Fruit fly (Drosophila melanogaster) whole organism, prepupa: ENCODE results near the gene drongo.

Source experiments
- CG10631 ChIP-seq: fragments of 200-800 bp; sonication (Bioruptor generic); optimal IDR thresholded peaks from 2 replicates; lab custom pipeline; 2016; ENCODE audit warnings: missing biosample characterization, missing genetic modification characterization
- CG10669 ChIP-seq: fragments of 200-800 bp; sonication (Bioruptor generic); optimal IDR thresholded peaks from 3 replicates; lab custom pipeline; 2018; ENCODE audit warnings: missing biosample characterization, mild to moderate bottlenecking, missing genetic modification characterization, moderate library complexity
- CG11294 ChIP-seq: fragments of 200-800 bp; sonication (Bioruptor generic); IDR thresholded peaks from 2 replicates; pipeline ENCODE4 v1.3.6; 2022; ENCODE audit warnings: missing biosample characterization, missing genetic modification characterization
- CG11762 ChIP-seq: fragments of 200-800 bp; sonication (Bioruptor generic); optimal IDR thresholded peaks from 3 replicates; lab custom pipeline; 2016; ENCODE audit warnings: missing biosample characterization, missing genetic modification characterization; ENCODE audit not compliant: insufficient read depth
- CG11902 ChIP-seq: fragments of 200-800 bp; sonication (Bioruptor generic); optimal IDR thresholded peaks from 3 replicates; lab custom pipeline; 2016; ENCODE audit warnings: missing biosample characterization, missing genetic modification characterization
- CG15336 ChIP-seq: fragments of 200-800 bp; sonication (Bioruptor generic); IDR thresholded peaks from 2 replicates; pipeline ENCODE4 v1.3.6; 2022; ENCODE audit warnings: missing biosample characterization, missing genetic modification characterization
- CG1621 ChIP-seq: fragments of 200-800 bp; sonication (Bioruptor generic); optimal IDR thresholded peaks from 3 replicates; lab custom pipeline; 2018; ENCODE audit warnings: missing biosample characterization, mild to moderate bottlenecking, missing genetic modification characterization
- CG16779 ChIP-seq: fragments of 200-800 bp; sonication (Bioruptor generic); optimal IDR thresholded peaks from 3 replicates; lab custom pipeline; 2017; ENCODE audit warnings: missing biosample characterization, mild to moderate bottlenecking, missing genetic modification characterization
- CG34406 ChIP-seq: fragments of 200-800 bp; sonication (Bioruptor generic); optimal IDR thresholded peaks from 3 replicates; lab custom pipeline; 2016; ENCODE audit warnings: missing biosample characterization, missing genetic modification characterization
- CG6163 ChIP-seq: fragments of 200-800 bp; sonication (Bioruptor generic); IDR thresholded peaks from 3 replicates; pipeline ENCODE4 v1.3.6; 2022; ENCODE audit warnings: missing biosample characterization, missing genetic modification characterization
- CG6276 ChIP-seq: fragments of 200-800 bp; sonication (Bioruptor generic); optimal IDR thresholded peaks from 2 replicates; lab custom pipeline; 2017; ENCODE audit warnings: missing biosample characterization, mild to moderate bottlenecking, missing genetic modification characterization
- CG6808 ChIP-seq: fragments of 200-800 bp; sonication (Bioruptor generic); optimal IDR thresholded peaks from 3 replicates; lab custom pipeline; 2017; ENCODE audit warnings: missing biosample characterization, missing genetic modification characterization, mild to moderate bottlenecking, moderate library complexity, missing genetic modification reagents
- CG6854 ChIP-seq: fragments of 200-800 bp; sonication (Bioruptor generic); optimal IDR thresholded peaks from 2 replicates; lab custom pipeline; 2017; ENCODE audit warnings: missing biosample characterization, mild to moderate bottlenecking, missing genetic modification characterization
- CG7368 ChIP-seq: fragments of 200-800 bp; sonication (Bioruptor generic); optimal IDR thresholded peaks from 3 replicates; lab custom pipeline; 2016; ENCODE audit warnings: missing biosample characterization, missing genetic modification characterization
- CG8319 ChIP-seq: fragments of 200-800 bp; sonication (Bioruptor generic); optimal IDR thresholded peaks from 3 replicates; lab custom pipeline; 2016; ENCODE audit warnings: missing biosample characterization, missing genetic modification characterization
- CG8632 ChIP-seq: fragments of 200-800 bp; sonication (Bioruptor generic); optimal IDR thresholded peaks from 3 replicates; lab custom pipeline; 2016; ENCODE audit warnings: missing biosample characterization, missing genetic modification characterization
- CG9139 ChIP-seq: fragments of 200-800 bp; sonication (Bioruptor generic); optimal IDR thresholded peaks from 3 replicates; lab custom pipeline; 2017; ENCODE audit warnings: missing biosample characterization, mild to moderate bottlenecking, missing genetic modification characterization
- Eip75B ChIP-seq: fragments of 200-800 bp; sonication (Bioruptor generic); optimal IDR thresholded peaks from 3 replicates; lab custom pipeline; 2016; ENCODE audit warnings: missing biosample characterization, missing genetic modification characterization
- Eip93F ChIP-seq: fragments of 200-800 bp; sonication (Bioruptor generic); optimal IDR thresholded peaks from 2 replicates; lab custom pipeline; 2016; ENCODE audit warnings: missing biosample characterization, mild to moderate bottlenecking, missing genetic modification characterization
- Ets21C ChIP-seq: fragments of 200-800 bp; sonication (Bioruptor generic); optimal IDR thresholded peaks from 3 replicates; lab custom pipeline; 2016; ENCODE audit warnings: missing biosample characterization, missing genetic modification characterization
- Ets96B ChIP-seq: fragments of 200-800 bp; optimal IDR thresholded peaks from 2 replicates; lab custom pipeline; 2019; ENCODE audit warnings: missing biosample characterization, mild to moderate bottlenecking, missing genetic modification characterization, moderate library complexity
- Hr39 ChIP-seq: fragments of 200-800 bp; sonication (Bioruptor generic); optimal IDR thresholded peaks from 2 replicates; lab custom pipeline; 2016; ENCODE audit warnings: missing biosample characterization, missing genetic modification characterization
- Hr4 ChIP-seq: fragments of 200-800 bp; sonication (Bioruptor generic); optimal IDR thresholded peaks from 3 replicates; lab custom pipeline; 2016; ENCODE audit warnings: missing biosample characterization, missing genetic modification characterization
- Lpt ChIP-seq: fragments of 200-800 bp; sonication (Bioruptor generic); optimal IDR thresholded peaks from 3 replicates; lab custom pipeline; 2016; ENCODE audit warnings: missing biosample characterization, missing genetic modification characterization
- Met ChIP-seq: fragments of 200-800 bp; sonication (Bioruptor generic); optimal IDR thresholded peaks from 3 replicates; lab custom pipeline; 2016; ENCODE audit warnings: missing biosample characterization, missing genetic modification characterization
- OdsH ChIP-seq: fragments of 200-800 bp; sonication (Bioruptor generic); optimal IDR thresholded peaks from 3 replicates; lab custom pipeline; 2016; ENCODE audit warnings: missing biosample characterization, missing genetic modification characterization
- Smox ChIP-seq: fragments of 200-800 bp; sonication (Bioruptor generic); optimal IDR thresholded peaks from 3 replicates; lab custom pipeline; 2016; ENCODE audit warnings: missing biosample characterization, missing genetic modification characterization
- Sox102F ChIP-seq: fragments of 200-800 bp; sonication (Bioruptor generic); optimal IDR thresholded peaks from 2 replicates; lab custom pipeline; 2016; ENCODE audit warnings: missing biosample characterization, mild to moderate bottlenecking, missing genetic modification characterization
- Sox14 ChIP-seq: fragments of 200-800 bp; sonication (Bioruptor generic); optimal IDR thresholded peaks from 3 replicates; lab custom pipeline; 2016; ENCODE audit warnings: missing biosample characterization, missing genetic modification characterization
- Sox15 ChIP-seq: fragments of 200-800 bp; sonication (Bioruptor generic); optimal IDR thresholded peaks from 3 replicates; lab custom pipeline; 2016; ENCODE audit warnings: missing biosample characterization, missing genetic modification characterization
- acj6 ChIP-seq: fragments of 200-800 bp; sonication (Bioruptor generic); optimal IDR thresholded peaks from 3 replicates; lab custom pipeline; 2016; ENCODE audit warnings: missing biosample characterization, missing genetic modification characterization
- cyc ChIP-seq: fragments of 200-800 bp; sonication (Bioruptor generic); optimal IDR thresholded peaks from 3 replicates; lab custom pipeline; 2016; ENCODE audit warnings: missing biosample characterization, missing genetic modification characterization
- dsx ChIP-seq: fragments of 200-800 bp; optimal IDR thresholded peaks from 3 replicates; lab custom pipeline; 2019; ENCODE audit warnings: missing biosample characterization, mild to moderate bottlenecking, missing genetic modification characterization, moderate library complexity; ENCODE audit not compliant: poor library complexity, severe bottlenecking
- eg ChIP-seq: fragments of 200-800 bp; sonication (Bioruptor generic); IDR thresholded peaks from 3 replicates; pipeline ENCODE4 v1.3.6; 2022; ENCODE audit warnings: missing biosample characterization, missing genetic modification characterization
- esn ChIP-seq: fragments of 200-800 bp; sonication (Bioruptor generic); optimal IDR thresholded peaks from 2 replicates; lab custom pipeline; 2016; ENCODE audit warnings: missing biosample characterization, mild to moderate bottlenecking, missing genetic modification characterization, moderate library complexity
- fd85E ChIP-seq: fragments of 200-800 bp; sonication (Bioruptor generic); optimal IDR thresholded peaks from 3 replicates; lab custom pipeline; 2016; ENCODE audit warnings: missing biosample characterization, missing genetic modification characterization
- lz ChIP-seq: fragments of 200-800 bp; sonication (Bioruptor generic); optimal IDR thresholded peaks from 3 replicates; lab custom pipeline; 2016; ENCODE audit warnings: missing biosample characterization, missing genetic modification characterization
- net ChIP-seq: fragments of 200-800 bp; sonication (Bioruptor generic); optimal IDR thresholded peaks from 3 replicates; lab custom pipeline; 2016; ENCODE audit warnings: missing biosample characterization, missing genetic modification characterization
- svp ChIP-seq: fragments of 200-800 bp; sonication (Bioruptor generic); peaks from one replicate; lab custom pipeline; 2016; ENCODE audit warnings: missing biosample characterization, missing genetic modification characterization
- topi ChIP-seq: fragments of 200-800 bp; sonication (Bioruptor generic); optimal IDR thresholded peaks from 3 replicates; lab custom pipeline; 2016; ENCODE audit warnings: missing biosample characterization, missing genetic modification characterization
- vri ChIP-seq: fragments of 200-800 bp; sonication (Bioruptor generic); optimal IDR thresholded peaks from 3 replicates; lab custom pipeline; 2016; ENCODE audit warnings: missing biosample characterization, mild to moderate bottlenecking, missing genetic modification characterization

Gene drongo

DNA sequence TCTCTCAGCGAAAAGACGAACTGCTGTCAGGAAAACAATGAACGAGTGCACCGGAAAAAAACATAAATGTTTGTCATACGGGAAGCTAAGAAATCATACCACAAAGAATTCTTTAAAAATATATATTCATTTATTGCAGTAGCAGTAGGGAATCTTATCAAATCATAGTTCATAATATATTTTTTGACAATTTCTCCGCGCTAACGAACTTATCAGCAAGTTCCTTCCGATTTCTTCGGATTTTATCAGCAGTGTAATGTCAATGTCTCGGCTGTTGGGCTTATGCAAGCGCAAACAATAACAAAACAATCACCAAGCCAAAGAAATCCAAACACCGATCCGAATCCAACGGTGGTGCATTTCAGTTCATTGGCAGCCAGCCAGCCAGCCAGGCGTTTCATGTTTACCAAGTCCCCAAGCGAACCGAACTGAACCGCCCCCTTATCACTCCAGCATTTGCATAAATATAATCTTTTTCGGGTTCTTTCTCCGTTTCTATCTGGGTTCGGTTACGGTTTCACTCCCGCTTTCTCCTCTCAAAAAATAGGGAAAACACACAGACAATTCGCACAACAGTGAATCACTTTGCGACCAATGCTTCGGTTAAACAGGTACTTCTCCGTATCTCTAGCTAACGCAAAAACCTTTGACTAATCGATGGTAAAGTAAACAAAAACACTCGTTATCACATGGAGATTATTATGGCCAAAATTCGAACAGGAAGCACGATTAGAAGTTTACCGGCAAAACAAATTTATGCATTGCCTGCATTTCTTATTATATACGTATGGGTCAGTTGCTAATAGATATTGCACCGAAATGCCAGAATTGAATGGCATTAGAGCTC, 23.1 kb downstream of the drongo start (continued):
- TF ChIP-seq lz (GFP tag; lab: Kevin White, UChicago), result peak; percentile 14
- TF ChIP-seq CG6163 (GFP tag; lab: Robert Waterston, UW), result no peak
- no peak for TF ChIP-seq CG9139
- TF ChIP-seq Hr39 (GFP tag; lab: Kevin White, UChicago), result no peak
- no peak for TF ChIP-seq Sox15 (GFP tag; lab: Kevin White, UChicago)
- TF ChIP-seq CG11762 (GFP tag; lab: Kevin White, UChicago), result no peak
- TF ChIP-seq Smox, result no peak
- TF ChIP-seq CG15336 (GFP tag; lab: Robert Waterston, UW), result peak; percentile 60
- no peak for TF ChIP-seq CG16779 (tag; lab: Kevin White, UChicago)
- TF ChIP-seq Sox14, result peak; percentile 55
- peak; percentile 9 for TF ChIP-seq net (GFP tag; lab: Kevin White, UChicago)
- peak; percentile 24 for TF ChIP-seq Ets21C
- no peak for TF ChIP-seq CG7368 (GFP tag; lab: Kevin White, UChicago)
- no peak for TF ChIP-seq CG10669 (GFP tag; lab: Kevin White, UChicago)
- no peak for TF ChIP-seq topi
- no peak for TF ChIP-seq fd85E (GFP tag; lab: Kevin White, UChicago)
- no peak for TF ChIP-seq CG10631
- TF ChIP-seq svp, result peak; percentile 81
- TF ChIP-seq CG6276 (GFP tag; lab: Kevin White, UChicago), result no peak
- no peak for TF ChIP-seq cyc (GFP tag; lab: Kevin White, UChicago)
- no peak for TF ChIP-seq OdsH
- TF ChIP-seq esn, result peak; percentile 75
- TF ChIP-seq vri (GFP tag; lab: Kevin White, UChicago), result peak; percentile 93
- TF ChIP-seq eg (GFP tag; lab: Robert Waterston, UW), result no peak
- no peak for TF ChIP-seq acj6
- TF ChIP-seq Eip75B, result no peak
- TF ChIP-seq CG8632 (GFP tag; lab: Kevin White, UChicago), result no peak
- TF ChIP-seq CG1621, result no peak
- peak; percentile 21 for TF ChIP-seq CG34406 (GFP tag; lab: Kevin White, UChicago)
- no peak for TF ChIP-seq CG6854 (GFP tag; lab: Kevin White, UChicago)
- no peak for TF ChIP-seq dsx
- no peak for TF ChIP-seq Hr4 (GFP tag; lab: Kevin White, UChicago)

DNA sequence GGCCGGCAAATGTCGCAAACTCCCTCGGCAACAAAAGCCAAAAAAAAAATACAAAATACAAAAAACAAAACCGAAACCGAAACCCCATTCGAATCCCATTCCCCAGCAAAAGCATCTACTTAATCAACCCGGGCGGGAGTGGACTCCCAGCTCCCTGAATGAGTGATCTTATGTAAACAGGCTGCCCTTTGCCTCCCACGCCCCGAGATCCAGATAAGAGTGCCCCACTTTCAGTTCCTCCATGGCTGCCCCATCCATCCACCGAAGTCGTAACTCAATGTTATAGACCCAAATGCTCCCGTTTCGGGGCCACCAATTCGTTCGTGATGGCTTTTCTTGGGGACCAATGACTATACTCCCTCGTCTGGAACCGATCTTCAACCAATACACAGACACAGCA, 23.8 kb downstream of the drongo start:
- TF ChIP-seq svp (peak; percentile 92), CG8319 (GFP tag; lab: Kevin White, UChicago) (no peak)

DNA sequence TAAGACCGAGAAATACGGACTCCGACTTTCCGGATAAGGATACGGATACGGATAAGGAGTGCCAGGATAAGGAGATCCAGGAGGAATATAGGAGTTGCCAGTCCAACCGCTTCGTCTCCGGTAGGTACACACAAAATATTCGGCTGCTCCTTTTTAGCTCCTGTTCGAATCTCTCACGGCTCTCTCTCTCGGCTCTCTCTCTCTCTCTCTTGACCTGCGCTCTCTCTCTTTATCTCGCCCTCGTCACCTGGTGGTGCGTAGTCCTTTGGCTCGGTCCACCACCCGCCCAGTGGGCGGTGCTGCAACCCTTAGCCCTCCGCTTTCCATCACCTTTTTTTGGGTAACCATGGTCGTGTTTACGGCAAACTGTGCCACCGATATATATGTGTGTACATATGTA, 24.5 kb downstream of the drongo start:
- TF ChIP-seq Smox, result no peak
- no peak for TF ChIP-seq lz (GFP tag; lab: Kevin White, UChicago)
- TF ChIP-seq Lpt (GFP tag; lab: Kevin White, UChicago), result no peak
- no peak for TF ChIP-seq CG11902 (GFP tag; lab: Kevin White, UChicago)
- no peak for TF ChIP-seq CG6276 (GFP tag; lab: Kevin White, UChicago)
- no peak for TF ChIP-seq CG1621
- no peak for TF ChIP-seq CG11294
- TF ChIP-seq OdsH, result no peak
- TF ChIP-seq net (GFP tag; lab: Kevin White, UChicago), result no peak
- no peak for TF ChIP-seq CG6808 (GFP tag; lab: Kevin White, UChicago)
- TF ChIP-seq CG34406 (GFP tag; lab: Kevin White, UChicago), result no peak
- TF ChIP-seq CG8319 (GFP tag; lab: Kevin White, UChicago), result no peak
- TF ChIP-seq Sox102F, result no peak
- no peak for TF ChIP-seq CG15336 (GFP tag; lab: Robert Waterston, UW)
- no peak for TF ChIP-seq Sox14
- no peak for TF ChIP-seq Sox15 (GFP tag; lab: Kevin White, UChicago)
- TF ChIP-seq dsx, result no peak
- no peak for TF ChIP-seq Eip93F (GFP tag; lab: Kevin White, UChicago)
- TF ChIP-seq Met (GFP tag; lab: Kevin White, UChicago), result no peak
- no peak for TF ChIP-seq Ets96B (tag; lab: Kevin White, UChicago)
- TF ChIP-seq, all 60 proteins: peak for 0
